Fruit fly (Drosophila melanogaster) whole organism: ENCODE measurements around the gene CG14419.

Experiments
- CG8478 ChIP-seq: fragments of >200 bp; optimal IDR thresholded peaks from 2 replicates; lab custom pipeline; 2018; ENCODE audit warnings: inconsistent platforms
- Dll ChIP-seq: fragments of >200 bp; optimal IDR thresholded peaks from 2 replicates; lab custom pipeline; 2017
- EcR ChIP-seq, 2 experiments: fragments of >200 bp; optimal IDR thresholded peaks; 2 replicates each; lab custom pipeline; 2017; ENCODE audit warnings: missing biosample characterization in 2 of 2, missing genetic modification characterization in 2 of 2, missing genetic modification reagents in 2 of 2
- pan ChIP-seq: fragments of >200 bp; optimal IDR thresholded peaks from 2 replicates; lab custom pipeline; 2017
- psq ChIP-seq: fragments of >200 bp; optimal IDR thresholded peaks from 2 replicates; lab custom pipeline; 2017
- usp ChIP-seq: fragments of >200 bp; optimal IDR thresholded peaks from 2 replicates; lab custom pipeline; 2017; ENCODE audit warnings: missing biosample characterization, missing genetic modification characterization, mixed read lengths

Gene CG14419

DNA sequence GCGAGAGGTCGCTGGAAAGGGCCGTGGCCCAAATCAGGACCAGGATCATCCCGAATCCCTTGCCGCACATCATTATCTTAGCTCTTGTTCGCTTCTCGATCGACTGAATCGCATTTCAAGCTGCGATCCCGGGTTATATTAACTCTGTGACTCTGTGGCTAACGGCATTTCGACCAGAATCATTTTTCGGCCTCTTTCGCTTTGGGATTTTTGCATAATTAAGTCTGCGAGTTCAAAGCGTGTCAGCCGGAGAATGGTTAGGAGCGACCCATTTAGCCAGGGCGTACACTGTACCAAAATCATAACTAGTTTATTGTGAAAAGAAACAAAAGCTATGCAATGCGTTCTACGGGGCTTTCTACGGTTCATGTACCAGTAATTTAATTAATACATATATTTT lies 2.2 kb downstream of the CG14419 start, which contains the start of gene CG14418:
Gene CG14418, minus strand, starts transcription at position 101 of the 400 bp plus-strand sequence.
- TF ChIP-seq usp (GFP tag; lab: Kevin White, UChicago), result no peak
- TF ChIP-seq Dll (lab: Kevin White, UChicago), result no peak
- no peak for TF ChIP-seq psq

DNA sequence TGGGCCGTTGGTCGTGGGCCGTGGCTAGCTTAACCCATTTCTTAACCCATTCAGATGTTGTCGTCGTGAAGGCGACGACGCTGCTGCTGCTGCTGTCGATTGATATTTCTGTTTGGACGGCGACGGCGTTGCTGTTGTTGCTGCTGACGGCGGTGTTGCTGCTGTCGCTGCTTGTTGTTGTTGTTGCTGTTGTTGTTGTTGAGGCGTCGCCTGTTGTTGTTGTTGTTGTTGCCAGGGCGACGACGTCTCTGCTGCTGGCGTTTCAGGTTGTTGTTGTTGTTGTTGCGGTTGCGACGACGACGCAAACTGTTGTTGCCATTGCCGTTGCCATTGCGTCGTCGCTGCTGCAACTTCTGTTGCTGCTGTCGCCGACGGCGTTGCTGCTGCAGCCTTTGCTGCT lies 3.2 kb downstream of the CG14419 start:
- no peak for TF ChIP-seq CG8478 (lab: Kevin White, UChicago)

DNA sequence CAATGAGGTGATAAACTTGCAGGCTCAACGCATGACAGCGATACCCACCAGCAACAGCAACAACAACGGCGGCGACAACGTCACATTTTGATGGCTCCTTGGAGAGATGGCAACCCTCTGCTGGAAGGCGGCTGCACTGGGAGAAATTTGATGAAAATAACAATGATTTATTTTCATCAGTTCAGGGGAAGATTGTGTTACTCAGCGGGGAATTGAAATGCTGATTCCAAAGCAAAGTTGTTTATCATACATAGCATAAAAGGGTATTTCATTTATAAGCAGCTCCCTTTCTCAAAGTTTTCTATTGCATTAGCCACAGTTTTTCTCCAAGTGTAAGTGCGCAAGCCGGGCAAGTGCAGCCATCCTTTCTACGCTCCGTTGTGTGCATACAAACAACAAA lies 5.1 kb downstream of the CG14419 start:
- TF ChIP-seq CG8478 (lab: Kevin White, UChicago) (no peak), pan (lab: Kevin White, UChicago) (no peak), usp (GFP tag; lab: Kevin White, UChicago) (no peak), Dll (lab: Kevin White, UChicago) (no peak), psq (no peak), EcR (GFP tag; optimal IDR thresholded peaks at IDR 0.05; lab: Kevin White, UChicago) (no peak)

DNA sequence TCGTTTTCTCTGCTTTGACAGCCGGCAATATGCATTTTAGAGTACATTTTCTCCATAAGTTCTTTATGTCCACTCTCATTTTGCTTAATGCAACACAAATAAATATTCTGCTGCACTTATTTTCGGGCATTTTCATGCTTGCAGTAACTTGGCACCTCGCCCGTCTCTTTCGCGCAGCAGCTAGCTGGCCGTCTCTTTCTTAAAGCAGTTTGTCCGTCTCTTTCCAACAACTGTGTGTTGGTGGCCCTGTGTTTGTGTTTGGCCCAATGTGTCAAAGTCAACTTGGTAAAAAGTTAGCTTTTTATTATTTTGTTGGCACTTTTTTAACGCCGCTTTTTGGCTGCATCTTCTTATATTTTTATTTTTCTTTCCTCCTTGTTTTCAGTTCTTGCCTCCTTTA lies 8.6 kb downstream of the CG14419 start:
- TF ChIP-seq EcR (GFP tag; optimal IDR thresholded peaks at IDR 0.05; lab: Kevin White, UChicago) (no peak), pan (lab: Kevin White, UChicago) (no peak), Dll (lab: Kevin White, UChicago) (no peak), CG8478 (lab: Kevin White, UChicago) (no peak), usp (GFP tag; lab: Kevin White, UChicago) (no peak), psq (no peak)

DNA sequence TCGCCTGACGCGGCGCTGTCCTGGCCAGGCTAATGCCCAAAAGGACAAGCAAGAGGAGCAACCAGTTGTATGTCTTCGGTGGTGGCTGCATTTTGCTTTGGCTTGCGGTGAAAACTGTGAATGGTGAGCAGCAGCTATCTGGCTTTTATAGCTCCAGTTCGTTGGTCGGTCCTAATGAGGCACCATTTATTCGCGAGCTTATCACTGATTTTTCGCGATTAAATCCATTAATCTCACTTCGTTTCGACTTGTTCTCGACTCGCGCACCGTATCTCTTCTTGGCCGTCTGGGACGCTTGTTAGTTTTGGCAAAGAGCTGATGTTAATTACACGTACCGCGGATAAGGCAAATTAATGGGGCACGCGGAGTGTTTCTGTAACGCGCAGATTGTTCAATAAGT lies 9.3 kb downstream of the CG14419 start, which contains the start of gene CG14417:
Gene CG14417, minus strand, starts transcription at position 101 of the 400 bp plus-strand sequence.
- no peak for TF ChIP-seq CG8478 (lab: Kevin White, UChicago)
- TF ChIP-seq pan (lab: Kevin White, UChicago), result no peak
- TF ChIP-seq Dll (lab: Kevin White, UChicago), result no peak
- TF ChIP-seq usp (GFP tag; lab: Kevin White, UChicago), result no peak
- TF ChIP-seq EcR (GFP tag; optimal IDR thresholded peaks at IDR 0.05; lab: Kevin White, UChicago), result no peak
- TF ChIP-seq psq, result no peak

DNA sequence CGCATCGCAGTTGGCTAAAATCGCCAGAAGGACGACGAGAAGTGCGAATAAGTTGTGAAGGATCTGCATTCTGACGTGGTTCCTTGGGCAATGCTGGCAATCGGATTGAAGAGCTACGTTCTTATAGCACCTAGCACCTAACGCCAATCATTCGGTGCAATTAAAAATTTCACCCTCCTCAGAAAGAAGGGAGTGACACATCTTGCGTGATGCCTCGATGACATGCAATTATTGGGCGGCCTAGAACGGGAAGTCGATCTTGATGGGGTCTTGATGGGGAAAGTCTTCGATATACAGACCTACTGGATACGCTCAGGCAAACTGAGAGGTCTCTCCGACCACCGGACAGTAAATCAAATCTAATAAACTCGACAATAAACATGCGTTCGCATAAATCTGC lies 13.0 kb downstream of the CG14419 start, which contains the start of gene CG14416:
Gene CG14416, minus strand, starts transcription at position 101 of the 400 bp plus-strand sequence.
- TF ChIP-seq usp (GFP tag; lab: Kevin White, UChicago), result no peak

DNA sequence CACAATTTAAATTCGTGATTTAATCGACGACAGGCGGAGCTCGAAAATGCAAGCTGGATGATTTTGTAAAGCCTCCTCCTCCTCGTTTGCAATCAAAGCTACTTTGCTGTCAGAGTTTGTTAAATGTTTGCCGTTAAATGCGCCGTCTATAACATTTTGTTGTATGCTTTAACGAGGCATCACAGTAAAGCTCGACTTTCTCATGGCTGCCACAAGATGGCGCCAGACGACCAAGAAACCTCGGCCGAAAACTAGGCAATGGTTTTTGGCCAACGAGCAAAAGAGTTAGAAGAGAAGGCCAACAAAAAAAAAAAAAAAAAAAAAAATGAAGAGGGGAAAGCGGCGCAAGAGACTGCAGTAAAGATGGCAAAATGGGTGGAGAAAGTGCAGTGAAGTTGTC lies 16.3 kb downstream of the CG14419 start:
- TF ChIP-seq EcR (GFP tag; optimal IDR thresholded peaks at IDR 0.05; lab: Kevin White, UChicago), result no peak
- TF ChIP-seq pan (lab: Kevin White, UChicago), result no peak
- TF ChIP-seq psq, result no peak
- TF ChIP-seq CG8478 (lab: Kevin White, UChicago), result no peak
- TF ChIP-seq usp (GFP tag; lab: Kevin White, UChicago), result no peak
- no peak for TF ChIP-seq Dll (lab: Kevin White, UChicago)

DNA sequence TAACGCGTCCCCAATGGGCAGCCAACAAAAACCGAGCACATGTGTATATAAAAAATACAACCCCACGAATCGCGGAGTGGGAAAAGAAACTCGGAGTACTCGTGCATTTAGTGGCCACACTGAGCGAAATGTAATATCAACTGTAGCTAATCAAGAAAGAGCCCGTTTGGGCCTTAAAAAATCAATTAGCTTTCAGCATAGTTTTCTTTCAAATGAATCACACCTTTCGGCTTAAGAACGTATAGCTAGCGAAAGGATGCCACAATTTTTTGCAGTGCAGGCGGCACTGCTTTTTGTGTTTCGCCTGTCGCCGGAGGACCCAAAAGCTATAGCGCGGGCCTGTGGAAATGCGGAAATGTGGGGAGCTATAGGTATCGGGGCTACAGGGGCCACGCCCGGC lies 24.8 kb downstream of the CG14419 start:
- no peak for TF ChIP-seq usp (GFP tag; lab: Kevin White, UChicago)
- TF ChIP-seq Dll (lab: Kevin White, UChicago), result no peak
- no peak for TF ChIP-seq pan (lab: Kevin White, UChicago)
- no peak for TF ChIP-seq CG8478 (lab: Kevin White, UChicago)
- no peak for TF ChIP-seq psq
